Worm (Caenorhabditis elegans) whole organism, late embryonic: ENCODE data around the gene R07B1.9.

Experiments
- C08G9.2 ChIP-seq: sonication (generic microtip); optimal IDR thresholded peaks from 2 replicates; lab custom pipeline; 2016; ENCODE audit warnings: mild to moderate bottlenecking, missing genetic modification characterization, moderate library complexity, missing compliant biosample characterization
- K02D7.2 ChIP-seq: sonication (generic microtip); optimal IDR thresholded peaks from 2 replicates; lab custom pipeline; 2017; ENCODE audit warnings: mild to moderate bottlenecking, missing genetic modification characterization, missing compliant biosample characterization
- K09A11.1 ChIP-seq: sonication (generic microtip); optimal IDR thresholded peaks from 2 replicates; lab custom pipeline; 2017; ENCODE audit warnings: antibody characterized with exemption, mild to moderate bottlenecking, missing genetic modification characterization, missing compliant biosample characterization; ENCODE audit not compliant: insufficient read depth
- T23F11.4 ChIP-seq: fragments of 200-800 bp; sonication (Bioruptor generic); optimal IDR thresholded peaks from 2 replicates; lab custom pipeline; 2018; ENCODE audit warnings: mild to moderate bottlenecking, missing genetic modification characterization, missing compliant biosample characterization
- Y22D7AL.16 ChIP-seq: sonication (generic microtip); optimal IDR thresholded peaks from 2 replicates; lab custom pipeline; 2016; ENCODE audit warnings: missing genetic modification characterization, missing compliant biosample characterization
- ama-1 ChIP-seq: fragments of 150-350 bp; optimal IDR thresholded peaks from 2 replicates; lab custom pipeline; 2014
- ceh-14 ChIP-seq: sonication (generic microtip); optimal IDR thresholded peaks from 2 replicates; lab custom pipeline; 2016; ENCODE audit warnings: missing genotype, missing genetic modification characterization, missing compliant biosample characterization
- ceh-18 ChIP-seq: sonication (generic microtip); optimal IDR thresholded peaks from 2 replicates; lab custom pipeline; 2016; ENCODE audit warnings: missing genetic modification characterization, missing compliant biosample characterization
- ceh-2 ChIP-seq: sonication (generic microtip); optimal IDR thresholded peaks from 2 replicates; lab custom pipeline; 2016; ENCODE audit warnings: missing genotype, missing genetic modification characterization, missing compliant biosample characterization
- ceh-22 ChIP-seq: sonication (generic microtip); optimal IDR thresholded peaks from 2 replicates; lab custom pipeline; 2017; ENCODE audit warnings: missing biosample characterization, missing genetic modification characterization
- ceh-30 ChIP-seq: fragments of 150-350 bp; optimal IDR thresholded peaks from 2 replicates; lab custom pipeline; 2014; ENCODE audit warnings: missing biosample characterization, missing genetic modification characterization
- ceh-34 ChIP-seq: sonication (generic microtip); optimal IDR thresholded peaks from 2 replicates; lab custom pipeline; 2016; ENCODE audit warnings: mild to moderate bottlenecking, missing genetic modification characterization, missing compliant biosample characterization
- ceh-6 ChIP-seq: fragments of 200-800 bp; sonication (Bioruptor generic); optimal IDR thresholded peaks from 2 replicates; lab custom pipeline; 2018; ENCODE audit warnings: mild to moderate bottlenecking, missing genetic modification characterization, missing compliant biosample characterization
- dmd-4 ChIP-seq: sonication (generic microtip); optimal IDR thresholded peaks from 2 replicates; lab custom pipeline; 2016; ENCODE audit warnings: borderline replicate concordance, missing genetic modification characterization, missing compliant biosample characterization
- elt-2 ChIP-seq: sonication (generic microtip); optimal IDR thresholded peaks from 2 replicates; lab custom pipeline; 2016; ENCODE audit warnings: missing genetic modification reagents, missing genetic modification characterization, missing compliant biosample characterization
- elt-4 ChIP-seq: sonication (generic microtip); optimal IDR thresholded peaks from 2 replicates; lab custom pipeline; 2016; ENCODE audit warnings: missing genetic modification characterization, missing compliant biosample characterization
- ets-4 ChIP-seq: sonication (generic microtip); optimal IDR thresholded peaks from 2 replicates; lab custom pipeline; 2016; ENCODE audit warnings: missing genetic modification characterization, missing compliant biosample characterization
- eyg-1 ChIP-seq: sonication (generic microtip); optimal IDR thresholded peaks from 2 replicates; lab custom pipeline; 2016; ENCODE audit warnings: missing genotype, missing genetic modification characterization, missing compliant biosample characterization
- fax-1 ChIP-seq: sonication (generic microtip); optimal IDR thresholded peaks from 2 replicates; lab custom pipeline; 2016; ENCODE audit warnings: missing genotype, missing genetic modification characterization, missing compliant biosample characterization
- fkh-10 ChIP-seq: fragments of 150-350 bp; optimal IDR thresholded peaks from 2 replicates; lab custom pipeline; 2014; ENCODE audit warnings: missing biosample characterization, missing genetic modification reagents, missing genetic modification characterization
- gmeb-2 ChIP-seq: sonication (generic microtip); optimal IDR thresholded peaks from 2 replicates; lab custom pipeline; 2016; ENCODE audit warnings: missing genetic modification characterization, inconsistent platforms, missing compliant biosample characterization
- hlh-30 ChIP-seq: sonication (generic microtip); optimal IDR thresholded peaks from 2 replicates; lab custom pipeline; 2017; ENCODE audit warnings: antibody characterized with exemption, missing genetic modification characterization, missing compliant biosample characterization; ENCODE audit not compliant: insufficient read depth
- hlh-6 ChIP-seq: sonication (generic microtip); optimal IDR thresholded peaks from 2 replicates; lab custom pipeline; 2016; ENCODE audit warnings: missing genotype, missing genetic modification characterization, missing compliant biosample characterization
- hlh-8 ChIP-seq: sonication (generic microtip); optimal IDR thresholded peaks from 2 replicates; lab custom pipeline; 2016; ENCODE audit warnings: missing genotype, missing genetic modification characterization, missing compliant biosample characterization
- lim-6 ChIP-seq: sonication (generic microtip); optimal IDR thresholded peaks from 2 replicates; lab custom pipeline; 2016; ENCODE audit warnings: missing genetic modification characterization, missing compliant biosample characterization
- madf-2 ChIP-seq: sonication (generic microtip); optimal IDR thresholded peaks from 2 replicates; lab custom pipeline; 2017; ENCODE audit warnings: missing genetic modification characterization, missing compliant biosample characterization
- mec-3 ChIP-seq: sonication (generic microtip); optimal IDR thresholded peaks from 2 replicates; lab custom pipeline; 2016; ENCODE audit warnings: borderline replicate concordance, missing genetic modification characterization, missing compliant biosample characterization
- nfya-1 ChIP-seq: sonication (generic microtip); optimal IDR thresholded peaks from 2 replicates; lab custom pipeline; 2017; ENCODE audit warnings: missing genetic modification characterization, mild to moderate bottlenecking, missing compliant biosample characterization, antibody characterized with exemption, moderate library complexity
- nhr-232 ChIP-seq: sonication (generic microtip); optimal IDR thresholded peaks from 2 replicates; lab custom pipeline; 2016; ENCODE audit warnings: missing genetic modification characterization, missing compliant biosample characterization
- odd-2 ChIP-seq: sonication (generic microtip); optimal IDR thresholded peaks from 2 replicates; lab custom pipeline; 2017; ENCODE audit warnings: antibody characterized with exemption, mild to moderate bottlenecking, missing genetic modification characterization, missing compliant biosample characterization
- pag-3 ChIP-seq: sonication (generic microtip); optimal IDR thresholded peaks from 2 replicates; lab custom pipeline; 2016; ENCODE audit warnings: missing compliant biosample characterization, missing genetic modification characterization, borderline replicate concordance
- pat-9 ChIP-seq: fragments of 200-800 bp; sonication (Bioruptor generic); optimal IDR thresholded peaks from 2 replicates; lab custom pipeline; 2018; ENCODE audit warnings: mild to moderate bottlenecking, missing genetic modification characterization, moderate library complexity, missing compliant biosample characterization
- pax-1 ChIP-seq: fragments of 150-350 bp; optimal IDR thresholded peaks from 2 replicates; lab custom pipeline; 2014; ENCODE audit warnings: missing biosample characterization, missing genetic modification characterization
- pha-2 ChIP-seq: sonication (generic microtip); optimal IDR thresholded peaks from 2 replicates; lab custom pipeline; 2017; ENCODE audit warnings: mild to moderate bottlenecking, missing genetic modification characterization, missing compliant biosample characterization
- pha-4 ChIP-seq: fragments of 150-350 bp; optimal IDR thresholded peaks from 2 replicates; lab custom pipeline; 2018; ENCODE audit warnings: missing biosample characterization, missing genetic modification reagents, missing genetic modification characterization
- ref-2 ChIP-seq: sonication (generic microtip); optimal IDR thresholded peaks from 2 replicates; lab custom pipeline; 2016; ENCODE audit warnings: missing genetic modification characterization, missing compliant biosample characterization
- rnt-1 ChIP-seq: sonication (generic microtip); optimal IDR thresholded peaks from 2 replicates; lab custom pipeline; 2016; ENCODE audit warnings: missing genetic modification characterization, missing compliant biosample characterization
- sox-2 ChIP-seq: fragments of 200-800 bp; sonication (Bioruptor generic); IDR thresholded peaks from 2 replicates; pipeline ENCODE4 v1.3.6; 2022; ENCODE audit warnings: missing genetic modification reagents, missing genetic modification characterization, missing compliant biosample characterization
- syd-9 ChIP-seq: sonication (generic microtip); optimal IDR thresholded peaks from 2 replicates; lab custom pipeline; 2016; ENCODE audit warnings: mild to moderate bottlenecking, missing genetic modification characterization, moderate library complexity, missing compliant biosample characterization
- tbx-7 ChIP-seq: sonication (generic microtip); optimal IDR thresholded peaks from 2 replicates; lab custom pipeline; 2016; ENCODE audit warnings: missing genotype, missing genetic modification characterization, missing compliant biosample characterization
- ttx-3 ChIP-seq: sonication (generic microtip); optimal IDR thresholded peaks from 2 replicates; lab custom pipeline; 2016; ENCODE audit warnings: missing genetic modification reagents, missing genetic modification characterization, missing compliant biosample characterization
- unc-3 ChIP-seq, 2 experiments: fragments of 200-800 bp in 1 of 2; sonication (Bioruptor generic) in 1 of 2; sonication (generic microtip) in 1 of 2; conservative IDR thresholded peaks in 1 of 2; optimal IDR thresholded peaks in 1 of 2; 2 replicates each; pipeline versions ENCODE4 v1.3.6 to Lab custom; 2016 to 2022; ENCODE audit warnings: missing compliant biosample characterization in 2 of 2, missing genetic modification characterization in 2 of 2, missing genetic modification reagents in 1 of 2
- unc-42 ChIP-seq: sonication (generic microtip); optimal IDR thresholded peaks from 2 replicates; lab custom pipeline; 2016; ENCODE audit warnings: missing genotype, missing genetic modification characterization, missing compliant biosample characterization
- unc-86 ChIP-seq: sonication (generic microtip); optimal IDR thresholded peaks from 2 replicates; lab custom pipeline; 2016; ENCODE audit warnings: missing genetic modification characterization, missing compliant biosample characterization
- zip-5 ChIP-seq: sonication (generic microtip); optimal IDR thresholded peaks from 2 replicates; lab custom pipeline; 2016; ENCODE audit warnings: missing genetic modification characterization, missing compliant biosample characterization
- ztf-16 ChIP-seq: sonication (generic microtip); optimal IDR thresholded peaks from 2 replicates; lab custom pipeline; 2017; ENCODE audit warnings: missing genetic modification characterization, missing compliant biosample characterization

The R07B1.9 gene

ce11 chrX:9893069-9893468, 15.9 kb downstream of the R07B1.9 start:
- TF ChIP-seq madf-2: no peak
- no peak for TF ChIP-seq nfya-1
- no peak for TF ChIP-seq ttx-3 (tag; lab: Kevin White, UChicago)
- TF ChIP-seq unc-3 (GFP tag; conservative IDR thresholded peaks at IDR 0.05; lab: Robert Waterston, UW): no peak
- no peak for TF ChIP-seq unc-3 (tag; optimal IDR thresholded peaks at IDR 0.05; lab: Kevin White, UChicago)
- no peak for TF ChIP-seq pag-3 (tag; lab: Kevin White, UChicago)
- no peak for TF ChIP-seq hlh-30 (tag; lab: Kevin White, UChicago)

- TF ChIP-seq elt-2 (tag; lab: Kevin White, UChicago): no peak
- TF ChIP-seq ceh-34 (tag; lab: Kevin White, UChicago): no peak
- TF ChIP-seq unc-3 (GFP tag; conservative IDR thresholded peaks at IDR 0.05; lab: Robert Waterston, UW): no peak
- no peak for TF ChIP-seq unc-3 (tag; optimal IDR thresholded peaks at IDR 0.05; lab: Kevin White, UChicago)
- TF ChIP-seq T23F11.4 (GFP tag; lab: Kevin White, UChicago): no peak
- no peak for TF ChIP-seq ceh-22
- no peak for TF ChIP-seq dmd-4
- TF ChIP-seq hlh-6: no peak
- no peak for TF ChIP-seq syd-9 (tag; lab: Kevin White, UChicago)
- no peak for TF ChIP-seq zip-5 (tag; lab: Kevin White, UChicago)
- TF ChIP-seq pha-4 (tag; lab: Kevin White, UChicago): no peak
- TF ChIP-seq unc-42 (tag; lab: Kevin White, UChicago): no peak
- no peak for TF ChIP-seq gmeb-2
- no peak for TF ChIP-seq pax-1 (tag; lab: Kevin White, UChicago)
- TF ChIP-seq, all 69 proteins: peak for 0
Measured at ce11 chrX:9894844-9895243, 17.6 kb downstream of the R07B1.9 start, which contains the start of gene F21G4.3. TSS of gene F21G4.3 (plus strand) at chrX:9895144.

ce11 chrX:9899426-9900131, 22.4 kb downstream of the R07B1.9 start, which contains the start of gene phf-34:
TSS of gene phf-34 (minus strand) at chrX:9899476.
- TF ChIP-seq K02D7.2 (tag; lab: Kevin White, UChicago): no peak
- TF ChIP-seq ceh-22: no peak
- no peak for TF ChIP-seq ceh-2 (tag; lab: Kevin White, UChicago)
- no peak for TF ChIP-seq T23F11.4 (GFP tag; lab: Kevin White, UChicago)
- TF ChIP-seq fkh-10: no peak
- TF ChIP-seq ttx-3 (tag; lab: Kevin White, UChicago): no peak
- TF ChIP-seq ceh-6 (GFP tag; lab: Kevin White, UChicago): no peak
- TF ChIP-seq ceh-14 (tag; lab: Kevin White, UChicago): no peak
- TF ChIP-seq madf-2: no peak
- no peak for TF ChIP-seq tbx-7
- no peak for TF ChIP-seq pat-9
- no peak for TF ChIP-seq lim-6 (tag; lab: Kevin White, UChicago)
- no peak for TF ChIP-seq rnt-1 (tag; lab: Kevin White, UChicago)
- TF ChIP-seq ceh-18 (tag; lab: Kevin White, UChicago): no peak
- no peak for TF ChIP-seq eyg-1 (tag; lab: Kevin White, UChicago)
- TF ChIP-seq K09A11.1 (tag; lab: Kevin White, UChicago): no peak
- peak; percentile 67 for TF ChIP-seq unc-42 (tag; lab: Kevin White, UChicago)
- TF ChIP-seq hlh-8 (tag; lab: Kevin White, UChicago): no peak
- no peak for TF ChIP-seq elt-4
- no peak for TF ChIP-seq ref-2 (tag; lab: Kevin White, UChicago)
- no peak for TF ChIP-seq ets-4 (tag; lab: Kevin White, UChicago)
- no peak for TF ChIP-seq gmeb-2
- peak; percentile 38 for TF ChIP-seq hlh-30 (tag; lab: Kevin White, UChicago)
- no peak for TF ChIP-seq nhr-232
- no peak for TF ChIP-seq Y22D7AL.16 (tag; lab: Kevin White, UChicago)
- TF ChIP-seq hlh-6: no peak
- no peak for TF ChIP-seq pha-2
- no peak for TF ChIP-seq ama-1
- no peak for TF ChIP-seq ceh-30
- TF ChIP-seq fax-1 (tag; lab: Kevin White, UChicago): no peak
- TF ChIP-seq ztf-16 (tag; lab: Kevin White, UChicago): no peak
- no peak for TF ChIP-seq pha-4 (tag; lab: Kevin White, UChicago)
- TF ChIP-seq syd-9 (tag; lab: Kevin White, UChicago): no peak
- TF ChIP-seq C08G9.2 (tag; lab: Kevin White, UChicago): no peak
- no peak for TF ChIP-seq unc-86 (tag; lab: Kevin White, UChicago)
- TF ChIP-seq sox-2 (GFP tag; lab: Robert Waterston, UW): no peak
- no peak for TF ChIP-seq mec-3 (tag; lab: Kevin White, UChicago)
- no peak for TF ChIP-seq odd-2
